Worm (Caenorhabditis elegans) whole organism, mixed stage, embryonic: ENCODE results near the gene smvt-1.

Experiments used
- ceh-39 ChIP-seq: fragments of 150-350 bp; optimal IDR thresholded peaks from 2 replicates; lab custom pipeline; 2014; ENCODE audit warnings: missing biosample characterization, missing genetic modification characterization
- elt-1 ChIP-seq: sonication (generic microtip); optimal IDR thresholded peaks from 2 replicates; lab custom pipeline; 2017; ENCODE audit warnings: missing genetic modification characterization, mild to moderate bottlenecking, missing compliant biosample characterization, antibody characterized with exemption, moderate library complexity, borderline replicate concordance; ENCODE audit not compliant: insufficient read depth
- elt-3 ChIP-seq: fragments of 150-350 bp; optimal IDR thresholded peaks from 2 replicates; lab custom pipeline; 2014; ENCODE audit warnings: missing biosample characterization, missing genetic modification characterization
- ham-2 ChIP-seq: fragments of 200-800 bp; sonication (Bioruptor generic); optimal IDR thresholded peaks from 2 replicates; lab custom pipeline; 2018; ENCODE audit warnings: mild to moderate bottlenecking, missing genetic modification characterization, missing compliant biosample characterization
- mls-2 ChIP-seq: sonication (generic microtip); optimal IDR thresholded peaks from 2 replicates; lab custom pipeline; 2016; ENCODE audit warnings: mild to moderate bottlenecking, missing genetic modification characterization, moderate library complexity, missing compliant biosample characterization
- nhr-12 ChIP-seq: fragments of 150-350 bp; optimal IDR thresholded peaks from 2 replicates; lab custom pipeline; 2014; ENCODE audit warnings: missing biosample characterization, missing genetic modification characterization
- nhr-28 ChIP-seq: fragments of 150-350 bp; optimal IDR thresholded peaks from 2 replicates; lab custom pipeline; 2014; ENCODE audit warnings: missing biosample characterization, missing genetic modification characterization
- unc-120 ChIP-seq: sonication (generic microtip); optimal IDR thresholded peaks from 2 replicates; lab custom pipeline; 2017; ENCODE audit warnings: missing genetic modification characterization, missing compliant biosample characterization; ENCODE audit not compliant: poor library complexity, severe bottlenecking
- unc-39 ChIP-seq: fragments of 150-350 bp; optimal IDR thresholded peaks from 2 replicates; lab custom pipeline; 2014; ENCODE audit warnings: missing biosample characterization, missing genetic modification characterization
- ztf-11 ChIP-seq: fragments of 150-350 bp; optimal IDR thresholded peaks from 2 replicates; lab custom pipeline; 2014; ENCODE audit warnings: missing biosample characterization, missing genetic modification characterization

- TF ChIP-seq nhr-12 (tag; lab: Kevin White, UChicago) = no peak
- peak; percentile 96 for TF ChIP-seq ham-2 (GFP tag; lab: Kevin White, UChicago)
- TF ChIP-seq nhr-28 (tag; lab: Kevin White, UChicago) = no peak
- no peak for TF ChIP-seq ztf-11 (tag; lab: Kevin White, UChicago)
- no peak for TF ChIP-seq unc-120
- TF ChIP-seq unc-39 (tag; lab: Kevin White, UChicago) = no peak
- TF ChIP-seq ceh-39 (tag; lab: Kevin White, UChicago) = no peak
- TF ChIP-seq elt-1 (tag; lab: Kevin White, UChicago) = no peak
- peak; percentile 71 for TF ChIP-seq mls-2 (tag; lab: Kevin White, UChicago)
- no peak for TF ChIP-seq elt-3 (tag; lab: Kevin White, UChicago)
Measured at ce11 chrX:2583135-2583683, 34.4 kb upstream of the smvt-1 start.
